Worm (Caenorhabditis elegans) whole organism, mixed stage, embryonic: Measurements from ENCODE around the gene srw-138.

Experiments
- ceh-39 ChIP-seq: fragments of 150-350 bp; optimal IDR thresholded peaks from 2 replicates; lab custom pipeline; 2014; ENCODE audit warnings: missing biosample characterization, missing genetic modification characterization
- ham-2 ChIP-seq: fragments of 200-800 bp; sonication (Bioruptor generic); optimal IDR thresholded peaks from 2 replicates; lab custom pipeline; 2018; ENCODE audit warnings: mild to moderate bottlenecking, missing genetic modification characterization, missing compliant biosample characterization
- unc-62 ChIP-seq: fragments of 150-350 bp; optimal IDR thresholded peaks from 2 replicates; lab custom pipeline; 2014; ENCODE audit warnings: missing biosample characterization, missing genetic modification reagents, missing genetic modification characterization

- TF ChIP-seq unc-62 (GFP tag; lab: Kevin White, UChicago) (no peak), ceh-39 (tag; lab: Kevin White, UChicago) (no peak), ham-2 (no peak)
Observed at ce11 chrV:2942247-2942646, 20.6 kb downstream of the srw-138 start.
